Worm (Caenorhabditis elegans): Measurements from ENCODE around the gene xpo-1.

Gene xpo-1

ce11 chrV:7774143-7774595, 30.7 kb upstream of the xpo-1 start, which contains the start of gene grl-10:
Gene grl-10, plus strand, starts transcription at chrV:7774545.
- no peak for TF ChIP-seq die-1 (tag; optimal IDR thresholded peaks at IDR 0.05)
- peak; percentile 11 for TF ChIP-seq ceh-27 (GFP tag; optimal IDR thresholded peaks at IDR 0.05)

DNA sequence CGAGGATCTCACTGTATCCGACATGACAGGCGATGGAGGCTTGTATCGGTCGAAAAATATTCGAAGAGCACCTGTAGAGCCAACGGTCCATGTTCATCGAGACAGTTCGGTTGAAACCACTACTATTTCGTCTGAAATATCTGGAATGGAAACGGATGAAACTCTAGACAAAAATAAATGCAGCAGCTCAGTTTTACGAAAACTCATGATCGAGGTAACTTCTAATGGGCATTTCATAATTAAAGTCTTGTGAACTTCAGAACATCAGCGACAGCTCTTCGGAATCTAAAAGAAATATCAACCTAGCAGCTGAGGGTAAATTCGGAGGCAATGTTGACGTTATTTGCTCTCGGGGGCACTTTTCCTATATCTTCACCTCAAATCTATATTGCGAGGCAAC, 29.6 kb upstream of the xpo-1 start:
- TF ChIP-seq Y67H2A.10 (GFP tag; conservative IDR thresholded peaks at IDR 0.05) (no peak), F33H1.4 (GFP tag; IDR thresholded peaks at IDR 0.05) (peak; percentile 8; the same call in 1 of the 2 replicates), nhr-120 (GFP tag; IDR thresholded peaks at IDR 0.05) (no peak), pbrm-1 (GFP tag; IDR thresholded peaks at IDR 0.05) (no peak; the same call in 1 of the 2 replicates), tlf-1 (GFP tag; optimal IDR thresholded peaks at IDR 0.05) (peak; percentile 20), F57A8.1 (GFP tag; optimal IDR thresholded peaks at IDR 0.05) (no peak), madf-6 (GFP tag; IDR thresholded peaks at IDR 0.05) (peak; percentile 48; the same call in 1 of the 2 replicates), nhr-179 (tag; optimal IDR thresholded peaks at IDR 0.05) (no peak), hsf-1 (GFP tag; IDR thresholded peaks at IDR 0.05) (0 out of 2 replicates have a peak, but pooled peaks have one; percentile 66), madf-10 (tag; optimal IDR thresholded peaks at IDR 0.05) (no peak), B0336.3 (GFP tag; IDR thresholded peaks at IDR 0.05) (peak; percentile 75), Y53G8AR.9 (GFP tag; conservative IDR thresholded peaks at IDR 0.05) (0 out of 2 replicates have a peak, but pooled peaks have one; percentile 27), F55B11.4 (tag; optimal IDR thresholded peaks at IDR 0.05; ENCODE audit: borderline replicate concordance, insufficient read depth) (no peak), mes-4 (tag; optimal IDR thresholded peaks at IDR 0.05) (no peak), mcd-1 (GFP tag; IDR thresholded peaks at IDR 0.05) (peak; percentile 21; the same call in 1 of the 2 replicates), ekl-4 (GFP tag; IDR thresholded peaks at IDR 0.05) (no peak), repo-1 (tag; optimal IDR thresholded peaks at IDR 0.05) (no peak), rec-8 (tag; optimal IDR thresholded peaks at IDR 0.05) (no peak), B0261.1 (tag; optimal IDR thresholded peaks at IDR 0.05) (no peak), Y56A3A.18 (GFP tag; IDR thresholded peaks at IDR 0.05) (no peak), egl-18 (GFP tag; IDR thresholded peaks at IDR 0.05) (no peak), him-1 (tag; optimal IDR thresholded peaks at IDR 0.05) (no peak), attf-6 (GFP tag; IDR thresholded peaks at IDR 0.05) (peak; percentile 16; the same call in 1 of the 2 replicates), dox-1 (GFP tag; IDR thresholded peaks at IDR 0.05) (peak; percentile 28; the same call in 1 of the 2 replicates), unc-130 (GFP tag; optimal IDR thresholded peaks at IDR 0.05) (no peak), lin-54 (GFP tag; optimal IDR thresholded peaks at IDR 0.05) (peak; percentile 2)

ce11 chrV:7776029-7776628, 28.7 kb upstream of the xpo-1 start, which contains the start of the genes rpl-39 and rps-30:
Gene rpl-39, minus strand, starts transcription at chrV:7776079.
Gene rps-30, plus strand, starts transcription at chrV:7776578.
- TF ChIP-seq nhr-120 (GFP tag; IDR thresholded peaks at IDR 0.05) (no peak), Y67H2A.10 (GFP tag; conservative IDR thresholded peaks at IDR 0.05) (peak; percentile 53; the same call in 1 of the 2 replicates), T26A5.8 (tag; optimal IDR thresholded peaks at IDR 0.05) (no peak), somi-1 (GFP tag; optimal IDR thresholded peaks at IDR 0.05) (peak; percentile 23), egl-44 (GFP tag; IDR thresholded peaks at IDR 0.05) (no peak), hlh-26 (GFP tag; conservative IDR thresholded peaks at IDR 0.05) (no peak), ztf-28 (GFP tag; IDR thresholded peaks at IDR 0.05) (no peak), lsy-27 (tag; optimal IDR thresholded peaks at IDR 0.05; ENCODE audit: borderline replicate concordance, insufficient read depth) (no peak), ztf-25 (GFP tag; IDR thresholded peaks at IDR 0.05) (no peak), lin-26 (GFP tag; IDR thresholded peaks at IDR 0.05) (no peak), rpc-1 (optimal IDR thresholded peaks at IDR 0.05) (no peak), rpc-1 (tag; optimal IDR thresholded peaks at IDR 0.05) (no peak), sptf-2 (GFP tag; optimal IDR thresholded peaks at IDR 0.05) (no peak), B0336.3 (GFP tag; IDR thresholded peaks at IDR 0.05) (no peak), chd-7 (tag; optimal IDR thresholded peaks at IDR 0.05) (no peak), lin-35 (GFP tag; optimal IDR thresholded peaks at IDR 0.05) (peak in 1 of 3 experiments; percentile 53), hmg-1.2 (GFP tag; IDR thresholded peaks at IDR 0.05) (peak; percentile 88), mel-28 (tag; optimal IDR thresholded peaks at IDR 0.05; ENCODE audit: borderline replicate concordance) (no peak), pha-4 (tag; optimal IDR thresholded peaks at IDR 0.05) (peak; percentile 29), F57A8.1 (GFP tag; optimal IDR thresholded peaks at IDR 0.05) (no peak), lsl-1 (GFP tag; optimal IDR thresholded peaks at IDR 0.05) (peak; percentile 33), C17E4.6 (GFP tag; IDR thresholded peaks at IDR 0.05) (peak; percentile 10; the same call in 1 of the 2 replicates)
